Fruit fly (Drosophila melanogaster): ENCODE data around the gene CG10077.

Gene CG10077

dm6 chr3L:6943204-6943947 is 12.3 kb downstream of the CG10077 start (continued):
- TF ChIP-seq unc-4 (GFP tag; IDR thresholded peaks at IDR 0.05; ENCODE audit: partially characterized antibody) = 0 out of 2 replicates have a peak, but pooled peaks have one; percentile 24
- no peak for TF ChIP-seq CG10366 (GFP tag; IDR thresholded peaks at IDR 0.05)
- TF ChIP-seq slbo (GFP tag; IDR thresholded peaks at IDR 0.05) = no peak
- no peak for TF ChIP-seq gcm (GFP tag; optimal IDR thresholded peaks at IDR 0.05)
- TF ChIP-seq CG4854 (GFP tag; optimal IDR thresholded peaks at IDR 0.05) = no peak
- TF ChIP-seq CG5245 (GFP tag; optimal IDR thresholded peaks at IDR 0.05) = no peak
- no peak for TF ChIP-seq dimm (GFP tag; IDR thresholded peaks at IDR 0.05)
- no peak for TF ChIP-seq CG12155 (GFP tag; optimal IDR thresholded peaks at IDR 0.05)
- TF ChIP-seq Nf-YB (GFP tag; optimal IDR thresholded peaks at IDR 0.05) = no peak
- no peak for TF ChIP-seq CG31365 (tag; optimal IDR thresholded peaks at IDR 0.05)
- TF ChIP-seq CG11093 (GFP tag; IDR thresholded peaks at IDR 0.05) = no peak
- TF ChIP-seq schlank (tag; optimal IDR thresholded peaks at IDR 0.05) = no peak
- TF ChIP-seq CG7271 (tag; optimal IDR thresholded peaks at IDR 0.05) = no peak
- TF ChIP-seq so (GFP tag; IDR thresholded peaks at IDR 0.05) = peak; percentile 14; the same call in 1 of the 3 replicates
- TF ChIP-seq CG12219 (GFP tag; optimal IDR thresholded peaks at IDR 0.05) = no peak
- no peak for TF ChIP-seq gcm2 (GFP tag; optimal IDR thresholded peaks at IDR 0.05)
- no peak for TF ChIP-seq CG4617 (GFP tag; optimal IDR thresholded peaks at IDR 0.05; ENCODE audit: borderline replicate concordance)
- no peak for TF ChIP-seq CG17328 (GFP tag; IDR thresholded peaks at IDR 0.05)
- TF ChIP-seq al (GFP tag; IDR thresholded peaks at IDR 0.05) = no peak
- TF ChIP-seq CG8388 (GFP tag; optimal IDR thresholded peaks at IDR 0.05) = no peak
- TF ChIP-seq her (GFP tag; optimal IDR thresholded peaks at IDR 0.05) = no peak
- TF ChIP-seq maf-S (GFP tag; optimal IDR thresholded peaks at IDR 0.05) = no peak
- TF ChIP-seq Meics (GFP tag; optimal IDR thresholded peaks at IDR 0.05) = no peak
- no peak for TF ChIP-seq CrebB (tag; optimal IDR thresholded peaks at IDR 0.05)
- no peak for TF ChIP-seq Drgx (GFP tag; IDR thresholded peaks at IDR 0.05)
- peak; percentile 8 for TF ChIP-seq kah (GFP tag; optimal IDR thresholded peaks at IDR 0.05)
- no peak for TF ChIP-seq knrl (GFP tag; IDR thresholded peaks at IDR 0.05; ENCODE audit: partially characterized antibody)
- peak; percentile 82 to 86 for TF ChIP-seq Trl (optimal IDR thresholded peaks at IDR 0.05)
- no peak for TF ChIP-seq Trl (GFP tag; optimal IDR thresholded peaks at IDR 0.05)
- TF ChIP-seq CHES-1-like (GFP tag; optimal IDR thresholded peaks at IDR 0.05) = no peak
- TF ChIP-seq CG2678 (tag; optimal IDR thresholded peaks at IDR 0.05) = no peak
- no peak for TF ChIP-seq CG5953 (GFP tag; IDR thresholded peaks at IDR 0.05)
- no peak for TF ChIP-seq Blimp-1 (GFP tag; optimal IDR thresholded peaks at IDR 0.05)
- TF ChIP-seq Max (GFP tag; optimal IDR thresholded peaks at IDR 0.05) = no peak
- TF ChIP-seq CG10543 (GFP tag; optimal IDR thresholded peaks at IDR 0.05) = no peak
- TF ChIP-seq eve (GFP tag; optimal IDR thresholded peaks at IDR 0.05) = peak in 1 of 2 experiments; percentile 4
- TF ChIP-seq dpn (GFP tag; optimal IDR thresholded peaks at IDR 0.05) = no peak
- peak; percentile 4 for TF ChIP-seq Kr (GFP tag; optimal IDR thresholded peaks at IDR 0.05)
- no peak for TF ChIP-seq CG34376 (GFP tag; optimal IDR thresholded peaks at IDR 0.05)
- TF ChIP-seq CG12104 (GFP tag; optimal IDR thresholded peaks at IDR 0.05) = no peak
- no peak for TF ChIP-seq CG4282 (GFP tag; optimal IDR thresholded peaks at IDR 0.05)
- no peak for TF ChIP-seq zen2 (GFP tag; IDR thresholded peaks at IDR 0.05; ENCODE audit: partially characterized antibody)
- no peak for TF ChIP-seq row (GFP tag; IDR thresholded peaks at IDR 0.05)
- no peak for TF ChIP-seq CG11696 (GFP tag; IDR thresholded peaks at IDR 0.05)
- no peak for TF ChIP-seq pum (GFP tag; optimal IDR thresholded peaks at IDR 0.05)
- peak; percentile 29 for TF ChIP-seq Med (GFP tag)
- TF ChIP-seq CG33557 (GFP tag; optimal IDR thresholded peaks at IDR 0.05) = no peak
- TF ChIP-seq repo (GFP tag; optimal IDR thresholded peaks at IDR 0.05) = no peak
- no peak for TF ChIP-seq D19B (GFP tag; optimal IDR thresholded peaks at IDR 0.05)
- no peak for TF ChIP-seq Deaf1 (tag; optimal IDR thresholded peaks at IDR 0.05)
- TF ChIP-seq Hsf (GFP tag; optimal IDR thresholded peaks at IDR 0.05) = no peak

Data from whole organism, embryonic.